Fruit fly (Drosophila melanogaster) whole organism, prepupa: Measurements from ENCODE around the gene CG1637.

Source experiments
- CG10669 ChIP-seq: fragments of 200-800 bp; sonication (Bioruptor generic); optimal IDR thresholded peaks from 3 replicates; lab custom pipeline; 2018; ENCODE audit warnings: missing biosample characterization, mild to moderate bottlenecking, missing genetic modification characterization, moderate library complexity
- CG11294 ChIP-seq: fragments of 200-800 bp; sonication (Bioruptor generic); IDR thresholded peaks from 2 replicates; pipeline ENCODE4 v1.3.6; 2022; ENCODE audit warnings: missing biosample characterization, missing genetic modification characterization
- CG11762 ChIP-seq: fragments of 200-800 bp; sonication (Bioruptor generic); optimal IDR thresholded peaks from 3 replicates; lab custom pipeline; 2016; ENCODE audit warnings: missing biosample characterization, missing genetic modification characterization; ENCODE audit not compliant: insufficient read depth
- CG11902 ChIP-seq: fragments of 200-800 bp; sonication (Bioruptor generic); optimal IDR thresholded peaks from 3 replicates; lab custom pipeline; 2016; ENCODE audit warnings: missing biosample characterization, missing genetic modification characterization
- CG1621 ChIP-seq: fragments of 200-800 bp; sonication (Bioruptor generic); optimal IDR thresholded peaks from 3 replicates; lab custom pipeline; 2018; ENCODE audit warnings: missing biosample characterization, mild to moderate bottlenecking, missing genetic modification characterization
- CG16779 ChIP-seq: fragments of 200-800 bp; sonication (Bioruptor generic); optimal IDR thresholded peaks from 3 replicates; lab custom pipeline; 2017; ENCODE audit warnings: missing biosample characterization, mild to moderate bottlenecking, missing genetic modification characterization
- CG31627 ChIP-seq: fragments of 200-800 bp; sonication (Bioruptor generic); optimal IDR thresholded peaks from 3 replicates; lab custom pipeline; 2016; ENCODE audit warnings: missing biosample characterization, missing genetic modification characterization
- CG32006 ChIP-seq: fragments of 200-800 bp; sonication (Bioruptor generic); optimal IDR thresholded peaks from 3 replicates; lab custom pipeline; 2017; ENCODE audit warnings: missing biosample characterization, mild to moderate bottlenecking, missing genetic modification characterization
- CG34406 ChIP-seq: fragments of 200-800 bp; sonication (Bioruptor generic); optimal IDR thresholded peaks from 3 replicates; lab custom pipeline; 2016; ENCODE audit warnings: missing biosample characterization, missing genetic modification characterization
- CG6163 ChIP-seq: fragments of 200-800 bp; sonication (Bioruptor generic); IDR thresholded peaks from 3 replicates; pipeline ENCODE4 v1.3.6; 2022; ENCODE audit warnings: missing biosample characterization, missing genetic modification characterization
- CG6792 ChIP-seq: fragments of 200-800 bp; sonication (Bioruptor generic); optimal IDR thresholded peaks from 3 replicates; lab custom pipeline; 2016; ENCODE audit warnings: missing biosample characterization, missing genetic modification characterization
- CG6808 ChIP-seq: fragments of 200-800 bp; sonication (Bioruptor generic); optimal IDR thresholded peaks from 3 replicates; lab custom pipeline; 2017; ENCODE audit warnings: missing biosample characterization, missing genetic modification characterization, mild to moderate bottlenecking, moderate library complexity, missing genetic modification reagents
- CG6854 ChIP-seq: fragments of 200-800 bp; sonication (Bioruptor generic); optimal IDR thresholded peaks from 2 replicates; lab custom pipeline; 2017; ENCODE audit warnings: missing biosample characterization, mild to moderate bottlenecking, missing genetic modification characterization
- CG8119 ChIP-seq: fragments of 200-800 bp; sonication (Bioruptor generic); IDR thresholded peaks from 3 replicates; pipeline ENCODE4 v1.3.6; 2022; ENCODE audit warnings: missing biosample characterization, missing genetic modification characterization
- CG8319 ChIP-seq: fragments of 200-800 bp; sonication (Bioruptor generic); optimal IDR thresholded peaks from 3 replicates; lab custom pipeline; 2016; ENCODE audit warnings: missing biosample characterization, missing genetic modification characterization
- CG8632 ChIP-seq: fragments of 200-800 bp; sonication (Bioruptor generic); optimal IDR thresholded peaks from 3 replicates; lab custom pipeline; 2016; ENCODE audit warnings: missing biosample characterization, missing genetic modification characterization
- Eip75B ChIP-seq: fragments of 200-800 bp; sonication (Bioruptor generic); optimal IDR thresholded peaks from 3 replicates; lab custom pipeline; 2016; ENCODE audit warnings: missing biosample characterization, missing genetic modification characterization
- Eip93F ChIP-seq: fragments of 200-800 bp; sonication (Bioruptor generic); optimal IDR thresholded peaks from 2 replicates; lab custom pipeline; 2016; ENCODE audit warnings: missing biosample characterization, mild to moderate bottlenecking, missing genetic modification characterization
- Gug ChIP-seq: fragments of 200-800 bp; sonication (Bioruptor generic); IDR thresholded peaks from 2 replicates; pipeline ENCODE4 v1.3.6; 2022; ENCODE audit warnings: missing biosample characterization, missing genetic modification characterization
- Hr38 ChIP-seq: sonication (Bioruptor generic); optimal IDR thresholded peaks from 2 replicates; lab custom pipeline; 2016; ENCODE audit warnings: missing biosample characterization, missing genetic modification characterization
- Hr39 ChIP-seq: fragments of 200-800 bp; sonication (Bioruptor generic); optimal IDR thresholded peaks from 2 replicates; lab custom pipeline; 2016; ENCODE audit warnings: missing biosample characterization, missing genetic modification characterization
- Hr4 ChIP-seq: fragments of 200-800 bp; sonication (Bioruptor generic); optimal IDR thresholded peaks from 3 replicates; lab custom pipeline; 2016; ENCODE audit warnings: missing biosample characterization, missing genetic modification characterization
- Lpt ChIP-seq: fragments of 200-800 bp; sonication (Bioruptor generic); optimal IDR thresholded peaks from 3 replicates; lab custom pipeline; 2016; ENCODE audit warnings: missing biosample characterization, missing genetic modification characterization
- Met ChIP-seq: fragments of 200-800 bp; sonication (Bioruptor generic); optimal IDR thresholded peaks from 3 replicates; lab custom pipeline; 2016; ENCODE audit warnings: missing biosample characterization, missing genetic modification characterization
- Sox102F ChIP-seq: fragments of 200-800 bp; sonication (Bioruptor generic); optimal IDR thresholded peaks from 2 replicates; lab custom pipeline; 2016; ENCODE audit warnings: missing biosample characterization, mild to moderate bottlenecking, missing genetic modification characterization
- Sox14 ChIP-seq: fragments of 200-800 bp; sonication (Bioruptor generic); optimal IDR thresholded peaks from 3 replicates; lab custom pipeline; 2016; ENCODE audit warnings: missing biosample characterization, missing genetic modification characterization
- achi ChIP-seq: fragments of 200-800 bp; sonication (Bioruptor generic); optimal IDR thresholded peaks from 3 replicates; lab custom pipeline; 2016; ENCODE audit warnings: missing biosample characterization, missing genetic modification characterization
- cyc ChIP-seq: fragments of 200-800 bp; sonication (Bioruptor generic); optimal IDR thresholded peaks from 3 replicates; lab custom pipeline; 2016; ENCODE audit warnings: missing biosample characterization, missing genetic modification characterization
- dac ChIP-seq: fragments of 200-800 bp; sonication (Bioruptor generic); optimal IDR thresholded peaks from 2 replicates; lab custom pipeline; 2017; ENCODE audit warnings: missing biosample characterization, mild to moderate bottlenecking, missing genetic modification characterization
- dsx ChIP-seq: fragments of 200-800 bp; optimal IDR thresholded peaks from 3 replicates; lab custom pipeline; 2019; ENCODE audit warnings: missing biosample characterization, mild to moderate bottlenecking, missing genetic modification characterization, moderate library complexity; ENCODE audit not compliant: poor library complexity, severe bottlenecking
- eg ChIP-seq: fragments of 200-800 bp; sonication (Bioruptor generic); IDR thresholded peaks from 3 replicates; pipeline ENCODE4 v1.3.6; 2022; ENCODE audit warnings: missing biosample characterization, missing genetic modification characterization
- fd59A ChIP-seq: fragments of 200-800 bp; sonication (Bioruptor generic); optimal IDR thresholded peaks from 2 replicates; lab custom pipeline; 2017; ENCODE audit warnings: missing biosample characterization, mild to moderate bottlenecking, missing genetic modification characterization, missing genetic modification reagents
- fd85E ChIP-seq: fragments of 200-800 bp; sonication (Bioruptor generic); optimal IDR thresholded peaks from 3 replicates; lab custom pipeline; 2016; ENCODE audit warnings: missing biosample characterization, missing genetic modification characterization
- fkh ChIP-seq: fragments of 200-800 bp; sonication (Bioruptor generic); optimal IDR thresholded peaks from 3 replicates; lab custom pipeline; 2017; ENCODE audit warnings: missing biosample characterization, mild to moderate bottlenecking, missing genetic modification characterization, moderate library complexity
- net ChIP-seq: fragments of 200-800 bp; sonication (Bioruptor generic); optimal IDR thresholded peaks from 3 replicates; lab custom pipeline; 2016; ENCODE audit warnings: missing biosample characterization, missing genetic modification characterization
- pdm3 ChIP-seq: fragments of 200-800 bp; sonication (Bioruptor generic); optimal IDR thresholded peaks from 3 replicates; lab custom pipeline; 2016; ENCODE audit warnings: missing biosample characterization, missing genetic modification characterization
- topi ChIP-seq: fragments of 200-800 bp; sonication (Bioruptor generic); optimal IDR thresholded peaks from 3 replicates; lab custom pipeline; 2016; ENCODE audit warnings: missing biosample characterization, missing genetic modification characterization
- vri ChIP-seq: fragments of 200-800 bp; sonication (Bioruptor generic); optimal IDR thresholded peaks from 3 replicates; lab custom pipeline; 2016; ENCODE audit warnings: missing biosample characterization, mild to moderate bottlenecking, missing genetic modification characterization

The CG1637 gene

dm6 chrX:10882786-10883185 lies 5.1 kb upstream of the CG1637 start (continued):
- no peak for TF ChIP-seq dsx (GFP tag; lab: Kevin White, UChicago)
- TF ChIP-seq eg (GFP tag; lab: Robert Waterston, UW), result no peak
- TF ChIP-seq Gug (GFP tag; lab: Robert Waterston, UW), result no peak
- no peak for TF ChIP-seq Lpt (GFP tag; lab: Kevin White, UChicago)
- no peak for TF ChIP-seq CG6163 (GFP tag; lab: Robert Waterston, UW)
- no peak for TF ChIP-seq Hr38 (GFP tag; lab: Kevin White, UChicago)
- peak; percentile 16 for TF ChIP-seq cyc (GFP tag; lab: Kevin White, UChicago)
- TF ChIP-seq CG11902, result no peak
- peak; percentile 1 for TF ChIP-seq CG6792 (GFP tag; lab: Kevin White, UChicago)
- no peak for TF ChIP-seq CG6854 (GFP tag; lab: Kevin White, UChicago)
- no peak for TF ChIP-seq CG11294 (GFP tag; lab: Robert Waterston, UW)
- no peak for TF ChIP-seq CG32006 (GFP tag; lab: Kevin White, UChicago)
- TF ChIP-seq pdm3 (GFP tag; lab: Kevin White, UChicago), result peak; percentile 17
- peak; percentile 17 for TF ChIP-seq CG31627 (GFP tag; lab: Kevin White, UChicago)
- no peak for TF ChIP-seq CG8119 (GFP tag; lab: Robert Waterston, UW)
- TF ChIP-seq CG11762 (GFP tag; lab: Kevin White, UChicago), result no peak
- TF ChIP-seq Met (GFP tag; lab: Kevin White, UChicago), result peak; percentile 32
- TF ChIP-seq net (GFP tag; lab: Kevin White, UChicago), result no peak
- TF ChIP-seq CG6808 (GFP tag; lab: Kevin White, UChicago), result no peak
- TF ChIP-seq CG8319 (GFP tag; lab: Kevin White, UChicago), result no peak
- no peak for TF ChIP-seq Eip75B
- no peak for TF ChIP-seq vri (GFP tag; lab: Kevin White, UChicago)
- no peak for TF ChIP-seq fd59A
- TF ChIP-seq CG1621, result no peak
- no peak for TF ChIP-seq dac (GFP tag; lab: Kevin White, UChicago)
- TF ChIP-seq CG34406 (GFP tag; lab: Kevin White, UChicago), result no peak
- TF ChIP-seq CG16779, result no peak

dm6 chrX:10876451-10876850 lies 1.2 kb downstream of the CG1637 start:
- no peak for TF ChIP-seq Eip93F
- no peak for TF ChIP-seq fd59A
- TF ChIP-seq topi (GFP tag; lab: Kevin White, UChicago), result no peak
- no peak for TF ChIP-seq Sox14 (GFP tag; lab: Kevin White, UChicago)
- TF ChIP-seq CG8632 (GFP tag; lab: Kevin White, UChicago), result no peak
- no peak for TF ChIP-seq CG6792 (GFP tag; lab: Kevin White, UChicago)
- no peak for TF ChIP-seq CG6854 (GFP tag; lab: Kevin White, UChicago)
- TF ChIP-seq CG10669 (GFP tag; lab: Kevin White, UChicago), result no peak
- no peak for TF ChIP-seq net (GFP tag; lab: Kevin White, UChicago)
- TF ChIP-seq Sox102F (GFP tag; lab: Kevin White, UChicago), result no peak
- no peak for TF ChIP-seq Met (GFP tag; lab: Kevin White, UChicago)
- TF ChIP-seq achi (GFP tag; lab: Kevin White, UChicago), result no peak
- TF ChIP-seq vri (GFP tag; lab: Kevin White, UChicago), result no peak
- TF ChIP-seq CG34406 (GFP tag; lab: Kevin White, UChicago), result no peak
- TF ChIP-seq, all 60 proteins: peak for 0

dm6 chrX:10869045-10869444 lies 8.6 kb downstream of the CG1637 start, which contains the start of gene CG2157:
Gene CG2157, plus strand, starts transcription at chrX:10869284.
- TF ChIP-seq Hr39 (GFP tag; lab: Kevin White, UChicago), result no peak
- no peak for TF ChIP-seq fd85E
- no peak for TF ChIP-seq CG31627 (GFP tag; lab: Kevin White, UChicago)
- TF ChIP-seq fkh (GFP tag; lab: Kevin White, UChicago), result no peak
- no peak for TF ChIP-seq Hr4 (GFP tag; lab: Kevin White, UChicago)
- TF ChIP-seq CG32006 (GFP tag; lab: Kevin White, UChicago), result no peak
